Fruit fly (Drosophila melanogaster) whole organism, embryonic: Measurements from ENCODE around the gene alphaSnap.

Experiments used
- ATbp ChIP-seq: fragments of 200-800 bp; sonication (Bioruptor generic); optimal IDR thresholded peaks from 2 replicates; lab custom pipeline; 2017; ENCODE audit warnings: missing biosample characterization, mild to moderate bottlenecking, missing genetic modification characterization, missing genetic modification reagents
- Atf6 ChIP-seq: fragments of 200-800 bp; sonication (Bioruptor generic); IDR thresholded peaks from 2 replicates; pipeline ENCODE4 v1.3.6; 2022; ENCODE audit warnings: missing biosample characterization, missing genetic modification characterization
- CG10147 ChIP-seq: fragments of 200-800 bp; sonication (Bioruptor generic); optimal IDR thresholded peaks from 2 replicates; lab custom pipeline; 2019; ENCODE audit warnings: missing biosample characterization, mild to moderate bottlenecking, missing genetic modification characterization, moderate library complexity
- CG10321 ChIP-seq: fragments of 200-800 bp; sonication (Bioruptor generic); IDR thresholded peaks from 2 replicates; pipeline ENCODE4 v1.3.6; 2022; ENCODE audit warnings: missing biosample characterization, missing genetic modification characterization
- CG10654 ChIP-seq: fragments of 200-800 bp; sonication (Bioruptor generic); optimal IDR thresholded peaks from 2 replicates; lab custom pipeline; 2016; ENCODE audit warnings: missing biosample characterization, missing genetic modification characterization
- CG10959 ChIP-seq: fragments of 200-800 bp; sonication (Bioruptor generic); IDR thresholded peaks from 2 replicates; pipeline ENCODE4 v1.3.6; 2022; ENCODE audit warnings: missing biosample characterization, missing genetic modification characterization
- CG12155 ChIP-seq: fragments of 200-800 bp; sonication (Bioruptor generic); optimal IDR thresholded peaks from 3 replicates; lab custom pipeline; 2016; ENCODE audit warnings: missing biosample characterization, missing genetic modification characterization
- CG13424 ChIP-seq: fragments of 200-800 bp; sonication (Bioruptor generic); optimal IDR thresholded peaks from 2 replicates; lab custom pipeline; 2019; ENCODE audit warnings: missing biosample characterization, mild to moderate bottlenecking, missing genetic modification characterization, moderate library complexity
- CG14667 ChIP-seq: fragments of 200-800 bp; sonication (Bioruptor generic); IDR thresholded peaks from 2 replicates; pipeline ENCODE4 v1.3.6; 2022; ENCODE audit warnings: missing biosample characterization, missing genetic modification characterization
- CG15479 ChIP-seq: fragments of 200-800 bp; sonication (Bioruptor generic); optimal IDR thresholded peaks from 3 replicates; lab custom pipeline; 2019; ENCODE audit warnings: missing biosample characterization, mild to moderate bottlenecking, missing genetic modification characterization, moderate library complexity
- CG17328 ChIP-seq: fragments of 200-800 bp; sonication (Bioruptor generic); IDR thresholded peaks from 2 replicates; pipeline ENCODE4 v1.3.6; 2022; ENCODE audit warnings: missing biosample characterization, missing genetic modification characterization
- CG2129 ChIP-seq: fragments of 200-800 bp; sonication (Bioruptor generic); IDR thresholded peaks from 2 replicates; pipeline ENCODE4 v1.3.6; 2022; ENCODE audit warnings: missing biosample characterization, missing genetic modification characterization; ENCODE audit not compliant: partially characterized antibody
- CG2678 ChIP-seq: fragments of 200-800 bp; sonication (Bioruptor generic); optimal IDR thresholded peaks from 3 replicates; lab custom pipeline; 2019; ENCODE audit warnings: missing biosample characterization, mild to moderate bottlenecking, missing genetic modification characterization, moderate library complexity
- CG31388 ChIP-seq: fragments of 200-800 bp; sonication (Bioruptor generic); optimal IDR thresholded peaks from 2 replicates; lab custom pipeline; 2016; ENCODE audit warnings: missing biosample characterization, missing genetic modification characterization
- CG4820 ChIP-seq: fragments of 200-800 bp; sonication (Bioruptor generic); optimal IDR thresholded peaks from 3 replicates; lab custom pipeline; 2016; ENCODE audit warnings: missing biosample characterization, missing genetic modification characterization
- CG8359 ChIP-seq: fragments of 200-800 bp; sonication (Bioruptor generic); optimal IDR thresholded peaks from 2 replicates; lab custom pipeline; 2017; ENCODE audit warnings: missing biosample characterization, mild to moderate bottlenecking, missing genetic modification characterization, borderline replicate concordance
- CG9215 ChIP-seq: fragments of 200-800 bp; sonication (Bioruptor generic); IDR thresholded peaks from 2 replicates; pipeline ENCODE4 v1.3.6; 2022; ENCODE audit warnings: missing biosample characterization, missing genetic modification characterization
- D ChIP-seq, 2 experiments: fragments of 200-800 bp in 1 of 2; fragments of >200 bp in 1 of 2; sonication (Bioruptor generic) in 1 of 2; optimal IDR thresholded peaks; 2 replicates in 1 of 2; 3 replicates in 1 of 2; lab custom pipeline; 2017; ENCODE audit warnings: mild to moderate bottlenecking in 1 of 2, missing biosample characterization in 1 of 2, missing genetic modification characterization in 1 of 2, missing genetic modification reagents in 1 of 2
- Dll ChIP-seq: fragments of 200-800 bp; sonication (Bioruptor generic); IDR thresholded peaks from 4 replicates; pipeline ENCODE4 v1.3.6; 2022; ENCODE audit warnings: missing biosample characterization, missing genetic modification characterization; ENCODE audit not compliant: partially characterized antibody
- Fer1 ChIP-seq: fragments of 200-800 bp; sonication (Bioruptor generic); optimal IDR thresholded peaks from 2 replicates; lab custom pipeline; 2017; ENCODE audit warnings: missing biosample characterization, mild to moderate bottlenecking, missing genetic modification characterization
- Fer2 ChIP-seq: fragments of 200-800 bp; sonication (Bioruptor generic); optimal IDR thresholded peaks from 2 replicates; lab custom pipeline; 2018; ENCODE audit warnings: missing biosample characterization, mild to moderate bottlenecking, missing genetic modification characterization, moderate library complexity
- Gsc ChIP-seq: fragments of 200-800 bp; sonication (Bioruptor generic); IDR thresholded peaks from 2 replicates; pipeline ENCODE4 v1.3.6; 2022; ENCODE audit warnings: missing biosample characterization, missing genetic modification characterization
- H15 ChIP-seq: fragments of 200-800 bp; sonication (Bioruptor generic); IDR thresholded peaks from 3 replicates; pipeline ENCODE4 v1.3.6; 2022; ENCODE audit warnings: missing biosample characterization, missing genetic modification characterization
- Hand ChIP-seq: fragments of 200-800 bp; sonication (Bioruptor generic); optimal IDR thresholded peaks from 2 replicates; lab custom pipeline; 2017; ENCODE audit warnings: mild to moderate bottlenecking, missing biosample characterization, missing genetic modification reagents, missing genetic modification characterization
- Lpt ChIP-seq: fragments of >200 bp; optimal IDR thresholded peaks from 2 replicates; lab custom pipeline; 2018; ENCODE audit warnings: missing biosample characterization, missing genetic modification characterization
- MBD-R2 ChIP-seq: fragments of 200-800 bp; sonication (Bioruptor generic); IDR thresholded peaks from 2 replicates; pipeline ENCODE4 v1.3.6; 2022; ENCODE audit warnings: missing biosample characterization, missing genetic modification characterization
- Mes4 ChIP-seq: fragments of 200-800 bp; sonication (Bioruptor generic); optimal IDR thresholded peaks from 2 replicates; lab custom pipeline; 2016; ENCODE audit warnings: missing biosample characterization, missing genetic modification characterization
- NFAT ChIP-seq: fragments of 200-800 bp; sonication (Bioruptor generic); IDR thresholded peaks from 2 replicates; pipeline ENCODE4 v1.3.6; 2022; ENCODE audit warnings: missing biosample characterization, missing genetic modification characterization
- Scr ChIP-seq: fragments of 200-800 bp; sonication (Bioruptor generic); IDR thresholded peaks from 2 replicates; pipeline ENCODE4 v1.3.6; 2022; ENCODE audit warnings: missing biosample characterization, missing genetic modification characterization; ENCODE audit not compliant: partially characterized antibody
- Sox100B ChIP-seq: fragments of 200-800 bp; sonication (Bioruptor generic); optimal IDR thresholded peaks from 3 replicates; lab custom pipeline; 2018; ENCODE audit warnings: missing biosample characterization, mild to moderate bottlenecking, missing genetic modification characterization
- Taf1 ChIP-seq: fragments of 200-800 bp; sonication (Bioruptor generic); IDR thresholded peaks from 2 replicates; pipeline ENCODE4 v1.3.6; 2022; ENCODE audit warnings: missing biosample characterization, missing genetic modification characterization
- bsh ChIP-seq, 2 experiments: fragments of 200-800 bp; sonication (Bioruptor generic); optimal IDR thresholded peaks; 2 replicates each; lab custom pipeline; 2017 to 2018; ENCODE audit warnings: mild to moderate bottlenecking in 2 of 2, missing biosample characterization in 2 of 2, missing genetic modification characterization in 2 of 2, moderate library complexity in 1 of 2
- btn ChIP-seq: fragments of 200-800 bp; sonication (Bioruptor generic); optimal IDR thresholded peaks from 2 replicates; lab custom pipeline; 2016; ENCODE audit warnings: missing biosample characterization, missing genetic modification characterization
- caup ChIP-seq: fragments of 200-800 bp; sonication (Bioruptor generic); optimal IDR thresholded peaks from 3 replicates; lab custom pipeline; 2017; ENCODE audit warnings: missing biosample characterization, mild to moderate bottlenecking, missing genetic modification characterization, moderate library complexity; ENCODE audit not compliant: severe bottlenecking
- ci ChIP-seq: fragments of 200-800 bp; sonication (Bioruptor generic); IDR thresholded peaks from 3 replicates; pipeline ENCODE4 v1.3.6; 2022; ENCODE audit warnings: missing biosample characterization, missing genetic modification characterization
- dati ChIP-seq: fragments of 200-800 bp; sonication (Bioruptor generic); IDR thresholded peaks from 2 replicates; pipeline ENCODE4 v1.3.6; 2022; ENCODE audit warnings: missing biosample characterization, missing genetic modification characterization
- ems ChIP-seq: fragments of 200-800 bp; sonication (Bioruptor generic); optimal IDR thresholded peaks from 3 replicates; lab custom pipeline; 2016; ENCODE audit warnings: missing biosample characterization, missing genetic modification characterization
- en ChIP-seq: fragments of 200-800 bp; sonication (Bioruptor generic); optimal IDR thresholded peaks from 2 replicates; lab custom pipeline; 2016; ENCODE audit warnings: missing biosample characterization, missing genetic modification characterization
- ftz-f1 ChIP-seq: fragments of 200-800 bp; sonication (Bioruptor generic); optimal IDR thresholded peaks from 2 replicates; lab custom pipeline; 2016; ENCODE audit warnings: missing biosample characterization, missing genetic modification characterization
- grn ChIP-seq: fragments of 200-800 bp; sonication (Bioruptor generic); optimal IDR thresholded peaks from 3 replicates; lab custom pipeline; 2017; ENCODE audit warnings: missing biosample characterization, missing genetic modification characterization
- hth ChIP-seq: fragments of >200 bp; optimal IDR thresholded peaks from 2 replicates; lab custom pipeline; 2017; ENCODE audit warnings: inconsistent platforms
- ind ChIP-seq: fragments of 200-800 bp; sonication (Bioruptor generic); optimal IDR thresholded peaks from 3 replicates; lab custom pipeline; 2016; ENCODE audit warnings: missing biosample characterization, missing genetic modification characterization
- kni ChIP-seq: fragments of 200-800 bp; sonication (Bioruptor generic); optimal IDR thresholded peaks from 3 replicates; lab custom pipeline; 2017; ENCODE audit warnings: mild to moderate bottlenecking, missing biosample characterization, missing genetic modification reagents, missing genetic modification characterization
- knrl ChIP-seq: fragments of 200-800 bp; sonication (Bioruptor generic); IDR thresholded peaks from 3 replicates; pipeline ENCODE4 v1.3.6; 2022; ENCODE audit warnings: missing biosample characterization, missing genetic modification characterization; ENCODE audit not compliant: partially characterized antibody
- luna ChIP-seq: fragments of 200-800 bp; sonication (Bioruptor generic); optimal IDR thresholded peaks from 2 replicates; lab custom pipeline; 2016; ENCODE audit warnings: missing biosample characterization, missing genetic modification characterization
- nmo ChIP-seq: fragments of 200-800 bp; sonication (Bioruptor generic); optimal IDR thresholded peaks from 2 replicates; lab custom pipeline; 2018; ENCODE audit warnings: missing biosample characterization, mild to moderate bottlenecking, missing genetic modification characterization, moderate library complexity
- ranshi ChIP-seq: fragments of 200-800 bp; sonication (Bioruptor generic); IDR thresholded peaks from 2 replicates; pipeline ENCODE4 v1.3.6; 2022; ENCODE audit warnings: missing biosample characterization, missing genetic modification characterization
- sd ChIP-seq: fragments of 200-800 bp; sonication (Bioruptor generic); optimal IDR thresholded peaks from 3 replicates; lab custom pipeline; 2018; ENCODE audit warnings: missing biosample characterization, mild to moderate bottlenecking, missing genetic modification characterization, moderate library complexity
- sim ChIP-seq: fragments of 200-800 bp; sonication (Bioruptor generic); IDR thresholded peaks from 2 replicates; pipeline ENCODE4 v1.3.6; 2022; ENCODE audit warnings: missing biosample characterization, missing genetic modification characterization
- sna ChIP-seq: fragments of 200-800 bp; sonication (Bioruptor generic); IDR thresholded peaks from 2 replicates; pipeline ENCODE4 v1.3.6; 2022; ENCODE audit warnings: missing biosample characterization, missing genetic modification characterization; ENCODE audit not compliant: partially characterized antibody
- ssp ChIP-seq: fragments of 200-800 bp; sonication (Bioruptor generic); IDR thresholded peaks from 2 replicates; pipeline ENCODE4 v1.3.6; 2022; ENCODE audit warnings: missing biosample characterization, missing genetic modification characterization
- zfh2 ChIP-seq: fragments of 200-800 bp; sonication (Bioruptor generic); optimal IDR thresholded peaks from 2 replicates; lab custom pipeline; 2016; ENCODE audit warnings: missing biosample characterization, missing genetic modification characterization

alphaSnap gene

DNA sequence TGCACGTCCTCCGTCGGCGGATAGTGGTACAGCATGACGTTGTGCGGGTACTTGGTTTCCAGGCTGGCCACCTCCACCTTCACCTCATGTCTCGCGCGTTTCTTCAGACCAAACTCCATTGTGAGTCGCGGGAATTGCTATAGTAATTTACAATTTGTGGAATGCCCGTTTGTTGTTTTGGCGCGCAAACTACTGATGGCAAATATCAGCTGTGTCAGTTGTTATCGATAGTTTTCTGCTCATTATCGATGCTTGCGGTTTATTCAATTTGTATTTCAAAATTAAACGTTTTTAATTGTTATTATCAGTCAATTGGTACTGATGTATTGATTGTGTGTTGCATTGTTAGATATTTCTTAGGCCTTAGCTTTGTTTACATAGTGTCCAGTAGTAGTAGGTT lies 48.0 kb downstream of the alphaSnap start, which contains the start of gene Prim2 (continued):
- no peak for TF ChIP-seq Gsc (GFP tag; lab: Robert Waterston, UW)
- TF ChIP-seq ind (GFP tag; lab: Kevin White, UChicago): no peak
- no peak for TF ChIP-seq ems (GFP tag; lab: Kevin White, UChicago)
- no peak for TF ChIP-seq CG31388 (GFP tag; lab: Kevin White, UChicago)
- no peak for TF ChIP-seq CG2129 (GFP tag; lab: Robert Waterston, UW)
- TF ChIP-seq sna (GFP tag; lab: Robert Waterston, UW): peak; percentile 69
- no peak for TF ChIP-seq hth (lab: Kevin White, UChicago)
- no peak for TF ChIP-seq kni (GFP tag; lab: Kevin White, UChicago)
- TF ChIP-seq CG10959 (GFP tag; lab: Robert Waterston, UW): no peak
- TF ChIP-seq MBD-R2 (GFP tag; lab: Robert Waterston, UW): peak; percentile 85
- TF ChIP-seq nmo (GFP tag; lab: Kevin White, UChicago): no peak
- no peak for TF ChIP-seq Taf1 (GFP tag; lab: Robert Waterston, UW)
- TF ChIP-seq CG12155 (GFP tag; lab: Kevin White, UChicago): no peak
- no peak for TF ChIP-seq dati (GFP tag; lab: Robert Waterston, UW)
- TF ChIP-seq CG10321 (GFP tag; lab: Robert Waterston, UW): no peak
- peak; percentile 65; the same call in 2 of the 3 replicates for TF ChIP-seq knrl (GFP tag; lab: Robert Waterston, UW)
- no peak for TF ChIP-seq CG8359 (GFP tag; lab: Kevin White, UChicago)
- TF ChIP-seq bsh (GFP tag; optimal IDR thresholded peaks at IDR 0.05; lab: Kevin White, UChicago): no peak
- TF ChIP-seq H15 (GFP tag; lab: Robert Waterston, UW): no peak
- TF ChIP-seq ci (GFP tag; lab: Robert Waterston, UW): no peak
- no peak for TF ChIP-seq CG2678 (tag; lab: Kevin White, UChicago)
- no peak for TF ChIP-seq Atf6 (GFP tag; lab: Robert Waterston, UW)
- TF ChIP-seq CG14667 (GFP tag; lab: Robert Waterston, UW): no peak
- TF ChIP-seq ftz-f1 (GFP tag; lab: Kevin White, UChicago): no peak
- no peak for TF ChIP-seq Fer2 (tag; lab: Kevin White, UChicago)
- TF ChIP-seq Fer1 (GFP tag; lab: Kevin White, UChicago): no peak
- TF ChIP-seq Dll (GFP tag; lab: Robert Waterston, UW): peak; percentile 73
- TF ChIP-seq zfh2 (GFP tag; lab: Kevin White, UChicago): no peak
- TF ChIP-seq caup (GFP tag; lab: Kevin White, UChicago): no peak
- TF ChIP-seq D (optimal IDR thresholded peaks at IDR 0.05; lab: Kevin White, UChicago): no peak
- TF ChIP-seq D (GFP tag; optimal IDR thresholded peaks at IDR 0.05; lab: Kevin White, UChicago): no peak
- no peak for TF ChIP-seq Sox100B (GFP tag; lab: Kevin White, UChicago)
- TF ChIP-seq NFAT (GFP tag; lab: Robert Waterston, UW): no peak
- TF ChIP-seq CG4820 (GFP tag; lab: Kevin White, UChicago): no peak
- TF ChIP-seq CG10147: no peak
- no peak for TF ChIP-seq btn
- no peak for TF ChIP-seq sim (GFP tag; lab: Robert Waterston, UW)
- TF ChIP-seq Lpt (GFP tag; lab: Kevin White, UChicago): no peak
- TF ChIP-seq ssp (GFP tag; lab: Robert Waterston, UW): no peak
- peak; percentile 70 for TF ChIP-seq Scr
- TF ChIP-seq ranshi (GFP tag; lab: Robert Waterston, UW): no peak
- no peak for TF ChIP-seq CG10654
- no peak for TF ChIP-seq CG15479 (GFP tag; lab: Kevin White, UChicago)
- no peak for TF ChIP-seq sd (tag; lab: Kevin White, UChicago)
- TF ChIP-seq Mes4 (GFP tag; lab: Kevin White, UChicago): no peak
- TF ChIP-seq CG13424: no peak
- TF ChIP-seq Hand (GFP tag; lab: Kevin White, UChicago): no peak
- no peak for TF ChIP-seq ATbp (GFP tag; lab: Kevin White, UChicago)
- TF ChIP-seq CG17328 (GFP tag; lab: Robert Waterston, UW): no peak
- TF ChIP-seq luna (GFP tag; lab: Kevin White, UChicago): no peak
- no peak for TF ChIP-seq en (GFP tag; lab: Kevin White, UChicago)
- TF ChIP-seq CG9215 (GFP tag; lab: Robert Waterston, UW): no peak
- no peak for TF ChIP-seq grn (GFP tag; lab: Kevin White, UChicago)
